Worm (Caenorhabditis elegans) whole organism, early embryonic: ENCODE measurements around the gene sqt-2.
A peak's percentile ranks its signal among the peaks of the same experiment; 100 is the strongest.

Experiments
- B0310.2 ChIP-seq: sonication (generic microtip); optimal IDR thresholded peaks from 2 replicates; lab custom pipeline; 2016; ENCODE audit warnings: mild to moderate bottlenecking, missing genetic modification characterization, missing compliant biosample characterization
- F13C5.2 ChIP-seq: sonication (generic microtip); optimal IDR thresholded peaks from 2 replicates; lab custom pipeline; 2017; ENCODE audit warnings: mild to moderate bottlenecking, missing genetic modification characterization, inconsistent platforms, missing compliant biosample characterization
- aly-1 ChIP-seq: sonication (generic microtip); optimal IDR thresholded peaks from 2 replicates; lab custom pipeline; 2016; ENCODE audit warnings: missing genetic modification characterization, missing compliant biosample characterization
- ama-1 ChIP-seq: fragments of 150-350 bp; optimal IDR thresholded peaks from 2 replicates; lab custom pipeline; 2014
- ceh-13 ChIP-seq: fragments of 200-800 bp; sonication (Bioruptor generic); optimal IDR thresholded peaks from 2 replicates; lab custom pipeline; 2018; ENCODE audit warnings: mild to moderate bottlenecking, missing genetic modification characterization, missing compliant biosample characterization
- ceh-36 ChIP-seq: sonication (generic microtip); optimal IDR thresholded peaks from 2 replicates; lab custom pipeline; 2016; ENCODE audit warnings: missing genetic modification characterization, inconsistent platforms, missing compliant biosample characterization
- ets-7 ChIP-seq: sonication (generic microtip); optimal IDR thresholded peaks from 2 replicates; lab custom pipeline; 2016; ENCODE audit warnings: missing genotype, missing genetic modification characterization, missing compliant biosample characterization
- flt-1 ChIP-seq: fragments of 200-800 bp; sonication (Bioruptor generic); IDR thresholded peaks from 2 replicates; pipeline ENCODE4 v1.3.6; 2022; ENCODE audit warnings: missing genetic modification characterization, missing compliant biosample characterization
- hmbx-1 ChIP-seq: sonication (generic microtip); optimal IDR thresholded peaks from 2 replicates; lab custom pipeline; 2016; ENCODE audit warnings: mild to moderate bottlenecking, missing genetic modification characterization, missing compliant biosample characterization
- hmg-4 ChIP-seq: fragments of 200-800 bp; sonication (Bioruptor generic); optimal IDR thresholded peaks from 2 replicates; lab custom pipeline; 2018; ENCODE audit warnings: mild to moderate bottlenecking, missing genetic modification characterization, missing compliant biosample characterization
- hnd-1 ChIP-seq: sonication (generic microtip); optimal IDR thresholded peaks from 2 replicates; lab custom pipeline; 2016; ENCODE audit warnings: missing genetic modification characterization, missing compliant biosample characterization
- pes-1 ChIP-seq: fragments of 200-800 bp; sonication (Bioruptor generic); IDR thresholded peaks from 2 replicates; pipeline ENCODE4 v1.3.6; 2022; ENCODE audit warnings: missing genetic modification reagents, missing genetic modification characterization, missing compliant biosample characterization
- scrt-1 ChIP-seq: fragments of 200-800 bp; sonication (Bioruptor generic); IDR thresholded peaks from 2 replicates; pipeline ENCODE4 v1.3.6; 2022; ENCODE audit warnings: missing genetic modification characterization, missing compliant biosample characterization
- sea-1 ChIP-seq: fragments of 200-800 bp; sonication (Bioruptor generic); conservative IDR thresholded peaks from 2 replicates; pipeline ENCODE4 v1.3.6; 2022; ENCODE audit warnings: missing genetic modification characterization, missing compliant biosample characterization
- tbx-11 ChIP-seq: fragments of 200-800 bp; sonication (Bioruptor generic); IDR thresholded peaks from 2 replicates; pipeline ENCODE4 v1.3.6; 2022; ENCODE audit warnings: missing genetic modification characterization, missing compliant biosample characterization
- tbx-37 ChIP-seq: fragments of 200-800 bp; sonication (Bioruptor generic); conservative IDR thresholded peaks from 2 replicates; pipeline ENCODE4 v1.3.6; 2022; ENCODE audit warnings: missing genetic modification reagents, missing genetic modification characterization, missing compliant biosample characterization
- tra-4 ChIP-seq: sonication (generic microtip); optimal IDR thresholded peaks from 2 replicates; lab custom pipeline; 2017; ENCODE audit warnings: missing genetic modification characterization, missing compliant biosample characterization

The sqt-2 gene

DNA sequence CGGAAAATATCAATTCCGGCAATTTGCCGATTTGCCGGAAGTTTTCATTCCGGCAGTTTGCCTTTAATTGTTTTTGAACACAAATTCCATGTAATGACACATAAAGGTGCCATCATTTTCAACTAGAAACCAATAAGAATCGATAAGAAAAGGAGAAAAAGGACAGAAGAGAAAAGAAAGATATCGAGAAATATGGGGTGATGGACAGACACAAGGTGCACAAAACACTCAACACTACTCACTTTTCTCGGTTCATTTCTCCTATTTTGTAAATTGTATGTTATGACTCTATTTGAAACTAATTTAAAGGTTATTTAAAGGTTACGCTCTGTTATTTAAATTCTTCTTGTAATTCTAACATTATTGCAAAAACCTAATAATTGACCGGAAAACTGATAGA lies 27.7 kb downstream of the sqt-2 start:
- TF ChIP-seq ama-1 (lab: Kevin White, UChicago), result no peak
- TF ChIP-seq hmbx-1, result peak; percentile 37

DNA sequence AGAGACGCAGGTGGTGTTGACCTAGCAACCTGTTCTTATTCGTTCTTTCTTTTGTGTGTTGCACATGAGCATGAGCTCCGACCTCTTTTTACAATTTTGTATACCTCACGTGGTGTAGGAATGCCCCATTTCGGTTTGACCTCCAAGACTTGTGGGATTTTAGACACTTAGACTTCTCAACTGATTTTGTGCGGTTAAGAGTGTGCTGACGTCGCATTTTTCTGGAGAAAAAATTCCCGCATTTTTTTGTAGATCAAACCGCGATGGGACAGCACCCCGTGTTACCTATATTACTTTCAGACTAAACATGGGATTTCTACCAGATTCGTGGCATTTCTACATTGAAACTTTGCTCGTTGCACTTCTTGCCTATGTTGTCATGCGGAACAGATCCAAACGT lies 28.2 kb downstream of the sqt-2 start, which contains the start of gene sptl-1:
Gene sptl-1 (plus strand): TSS at position 301 of the 400 bp plus-strand sequence.
- no peak for TF ChIP-seq F13C5.2 (tag; lab: Kevin White, UChicago)
- no peak for TF ChIP-seq ceh-36 (tag; lab: Kevin White, UChicago)
- no peak for TF ChIP-seq flt-1 (GFP tag; lab: Robert Waterston, UW)
- TF ChIP-seq tbx-37 (GFP tag; lab: Robert Waterston, UW), result no peak
- TF ChIP-seq hmbx-1, result no peak
- TF ChIP-seq B0310.2, result no peak
- no peak for TF ChIP-seq tbx-11 (GFP tag; lab: Robert Waterston, UW)
- TF ChIP-seq ceh-13 (GFP tag; lab: Kevin White, UChicago), result no peak
- TF ChIP-seq hmg-4 (GFP tag; lab: Kevin White, UChicago), result no peak
- no peak for TF ChIP-seq aly-1 (tag; lab: Kevin White, UChicago)
- TF ChIP-seq pes-1, result no peak
- no peak for TF ChIP-seq ets-7 (tag; lab: Kevin White, UChicago)
- no peak for TF ChIP-seq sea-1 (GFP tag; lab: Robert Waterston, UW)
- TF ChIP-seq tra-4 (tag; lab: Kevin White, UChicago), result no peak
- no peak for TF ChIP-seq ama-1 (lab: Kevin White, UChicago)
- TF ChIP-seq hnd-1 (tag; lab: Kevin White, UChicago), result no peak

DNA sequence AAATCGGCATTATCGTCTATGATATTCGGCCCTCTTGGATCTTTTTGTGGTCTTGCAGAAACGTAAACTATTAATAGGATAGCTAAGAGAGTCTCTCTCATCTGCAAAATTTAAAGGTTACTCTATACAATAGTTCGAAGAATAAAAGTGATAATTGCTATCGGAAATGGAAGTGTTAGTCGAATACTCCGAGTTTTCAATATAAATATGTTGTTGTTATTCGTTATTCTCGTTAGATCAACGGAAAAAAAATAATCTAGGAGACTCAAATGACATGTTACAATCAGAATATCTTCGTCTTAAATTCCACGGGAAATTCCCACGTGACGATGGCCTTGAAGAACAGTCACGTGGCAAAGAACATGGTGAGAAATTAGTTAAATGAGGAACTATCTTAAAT lies 32.1 kb downstream of the sqt-2 start, which contains the start of gene tre-5:
Gene tre-5 (minus strand): TSS at position 101 of the 400 bp plus-strand sequence.
- TF ChIP-seq sea-1 (GFP tag; lab: Robert Waterston, UW) (no peak), ama-1 (lab: Kevin White, UChicago) (no peak), hmg-4 (GFP tag; lab: Kevin White, UChicago) (no peak), F13C5.2 (tag; lab: Kevin White, UChicago) (no peak), hmbx-1 (no peak), ceh-13 (GFP tag; lab: Kevin White, UChicago) (no peak), pes-1 (no peak), ets-7 (tag; lab: Kevin White, UChicago) (no peak), tbx-11 (GFP tag; lab: Robert Waterston, UW) (no peak), aly-1 (tag; lab: Kevin White, UChicago) (no peak), hnd-1 (tag; lab: Kevin White, UChicago) (no peak), B0310.2 (no peak), flt-1 (GFP tag; lab: Robert Waterston, UW) (no peak), scrt-1 (no peak), tra-4 (tag; lab: Kevin White, UChicago) (no peak), tbx-37 (GFP tag; lab: Robert Waterston, UW) (no peak), ceh-36 (tag; lab: Kevin White, UChicago) (no peak)

DNA sequence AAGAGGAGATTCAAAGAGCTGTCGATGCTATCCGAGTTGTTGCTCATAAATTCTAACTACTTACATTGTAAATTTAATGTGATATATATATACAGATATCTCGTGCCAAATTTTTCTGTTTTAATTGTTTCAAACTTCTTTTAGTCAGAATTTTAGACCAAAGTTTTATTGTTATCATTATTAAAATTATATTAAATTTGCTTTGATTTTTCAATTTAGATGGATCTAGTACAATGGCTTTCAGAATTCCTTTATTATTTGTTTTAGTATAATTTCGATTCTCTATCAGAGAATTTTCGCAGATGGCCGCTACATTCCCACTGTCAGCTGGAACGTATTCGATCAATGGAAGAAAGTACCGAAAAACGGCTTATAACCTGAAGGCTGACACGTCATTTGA lies 34.2 kb downstream of the sqt-2 start, which contains the start of gene ascc-1:
Gene ascc-1 (plus strand): TSS at position 301 of the 400 bp plus-strand sequence.
- TF ChIP-seq hmg-4 (GFP tag; lab: Kevin White, UChicago) (no peak), B0310.2 (no peak), sea-1 (GFP tag; lab: Robert Waterston, UW) (no peak), pes-1 (no peak), hnd-1 (tag; lab: Kevin White, UChicago) (no peak), flt-1 (GFP tag; lab: Robert Waterston, UW) (no peak), tra-4 (tag; lab: Kevin White, UChicago) (no peak), ceh-36 (tag; lab: Kevin White, UChicago) (no peak), ceh-13 (GFP tag; lab: Kevin White, UChicago) (no peak), hmbx-1 (no peak), aly-1 (tag; lab: Kevin White, UChicago) (no peak), scrt-1 (no peak), tbx-37 (GFP tag; lab: Robert Waterston, UW) (no peak), F13C5.2 (tag; lab: Kevin White, UChicago) (no peak), tbx-11 (GFP tag; lab: Robert Waterston, UW) (no peak), ama-1 (lab: Kevin White, UChicago) (no peak), ets-7 (tag; lab: Kevin White, UChicago) (no peak)

ce11 chrII:57873-58272 lies 34.7 kb downstream of the sqt-2 start:
- TF ChIP-seq tra-4 (tag; lab: Kevin White, UChicago), result no peak
- TF ChIP-seq hmbx-1, result no peak
- no peak for TF ChIP-seq ama-1 (lab: Kevin White, UChicago)
- no peak for TF ChIP-seq aly-1 (tag; lab: Kevin White, UChicago)
- TF ChIP-seq tbx-11 (GFP tag; lab: Robert Waterston, UW), result no peak
- TF ChIP-seq flt-1 (GFP tag; lab: Robert Waterston, UW), result no peak
- TF ChIP-seq B0310.2, result no peak
- no peak for TF ChIP-seq tbx-37 (GFP tag; lab: Robert Waterston, UW)
- TF ChIP-seq sea-1 (GFP tag; lab: Robert Waterston, UW), result no peak
- no peak for TF ChIP-seq ceh-13 (GFP tag; lab: Kevin White, UChicago)
- TF ChIP-seq scrt-1, result no peak
- TF ChIP-seq ceh-36 (tag; lab: Kevin White, UChicago), result no peak
- TF ChIP-seq pes-1, result no peak
- no peak for TF ChIP-seq ets-7 (tag; lab: Kevin White, UChicago)
- TF ChIP-seq hmg-4 (GFP tag; lab: Kevin White, UChicago), result no peak
- TF ChIP-seq hnd-1 (tag; lab: Kevin White, UChicago), result no peak
- TF ChIP-seq F13C5.2 (tag; lab: Kevin White, UChicago), result no peak

- TF ChIP-seq B0310.2, result no peak
- TF ChIP-seq tbx-11 (GFP tag; lab: Robert Waterston, UW), result no peak
- TF ChIP-seq ceh-36 (tag; lab: Kevin White, UChicago), result no peak
- no peak for TF ChIP-seq hmg-4 (GFP tag; lab: Kevin White, UChicago)
- TF ChIP-seq tra-4 (tag; lab: Kevin White, UChicago), result no peak
These were observed 36.9 kb downstream of the sqt-2 start for ce11 chrII:60049-60448.

- TF ChIP-seq B0310.2 (no peak), hnd-1 (tag; lab: Kevin White, UChicago) (no peak), F13C5.2 (tag; lab: Kevin White, UChicago) (no peak), scrt-1 (no peak), tbx-11 (GFP tag; lab: Robert Waterston, UW) (no peak), sea-1 (GFP tag; lab: Robert Waterston, UW) (no peak), flt-1 (GFP tag; lab: Robert Waterston, UW) (no peak), ceh-13 (GFP tag; lab: Kevin White, UChicago) (no peak), pes-1 (no peak), ets-7 (tag; lab: Kevin White, UChicago) (no peak), tbx-37 (GFP tag; lab: Robert Waterston, UW) (no peak), tra-4 (tag; lab: Kevin White, UChicago) (no peak), ceh-36 (tag; lab: Kevin White, UChicago) (no peak), aly-1 (tag; lab: Kevin White, UChicago) (no peak), hmbx-1 (no peak), ama-1 (lab: Kevin White, UChicago) (no peak), hmg-4 (GFP tag; lab: Kevin White, UChicago) (no peak)
These were observed 37.9 kb downstream of the sqt-2 start, which contains the start of gene C23H3.2 for ce11 chrII:61013-61412. Gene C23H3.2 (plus strand): TSS chrII:61313.
